Worm (Caenorhabditis elegans): ENCODE results near the gene ZK863.1.
A peak's percentile ranks its signal among the peaks of the same experiment; 100 is the strongest.

ZK863.1 gene

DNA sequence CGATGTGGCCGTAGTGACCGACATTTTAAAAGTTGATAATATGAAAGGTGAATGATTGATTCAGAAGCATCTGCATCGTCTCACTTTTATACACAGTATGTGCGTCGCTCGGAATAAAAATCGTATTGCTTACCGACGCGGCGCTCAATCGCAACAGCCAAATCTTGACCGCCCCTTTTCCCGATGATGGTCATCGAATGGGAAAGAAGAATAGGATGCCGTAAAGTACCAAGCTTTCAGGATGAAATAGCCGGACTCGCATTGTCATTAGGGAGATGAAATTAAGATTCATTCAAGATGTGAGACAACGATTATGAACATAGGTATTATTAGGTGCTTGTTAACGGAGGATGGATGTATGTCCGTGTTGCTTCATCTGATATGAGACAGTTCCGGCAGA, 28.5 kb upstream of the ZK863.1 start, which contains the start of gene lon-3:
TSS of gene lon-3 (minus strand) at position 101 of the 400 bp plus-strand sequence.
- no peak for TF ChIP-seq nhr-237 (tag; optimal IDR thresholded peaks at IDR 0.05)
- TF ChIP-seq elt-1 (tag; optimal IDR thresholded peaks at IDR 0.05; ENCODE audit: borderline replicate concordance, insufficient read depth), result peak; percentile 58

DNA sequence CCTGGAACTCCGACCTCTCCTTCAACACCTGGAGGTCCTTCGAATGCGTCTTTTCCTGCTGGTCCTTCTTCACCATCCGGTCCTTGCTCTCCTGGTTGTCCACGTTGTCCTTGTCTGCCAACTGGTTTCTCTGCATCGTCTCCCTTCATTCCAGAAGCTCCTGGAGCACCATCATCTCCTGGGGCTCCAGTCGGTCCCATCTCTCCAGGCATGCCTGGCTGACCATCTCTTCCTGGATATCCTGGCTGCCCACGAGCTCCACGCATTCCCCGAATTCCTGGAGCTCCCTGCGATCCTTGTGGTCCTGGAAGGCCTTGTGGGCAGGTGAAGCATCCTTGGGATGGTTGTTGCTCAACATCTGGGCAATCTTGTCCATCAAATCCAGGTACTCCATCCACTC, 27.7 kb upstream of the ZK863.1 start:
- TF ChIP-seq lin-32 (GFP tag; optimal IDR thresholded peaks at IDR 0.05) (no peak), nhr-12 (tag; optimal IDR thresholded peaks at IDR 0.05) (no peak), blmp-1 (tag; optimal IDR thresholded peaks at IDR 0.05) (no peak), unc-62 (GFP tag; optimal IDR thresholded peaks at IDR 0.05) (no peak), zip-8 (tag; optimal IDR thresholded peaks at IDR 0.05) (no peak), hlh-1 (tag; optimal IDR thresholded peaks at IDR 0.05) (no peak), mep-1 (tag; optimal IDR thresholded peaks at IDR 0.05) (no peak), sptf-1 (tag; optimal IDR thresholded peaks at IDR 0.05) (no peak), M03D4.4 (tag; optimal IDR thresholded peaks at IDR 0.05) (no peak), ham-2 (GFP tag; optimal IDR thresholded peaks at IDR 0.05) (no peak), tbx-8 (GFP tag; optimal IDR thresholded peaks at IDR 0.05) (no peak), elt-3 (tag; optimal IDR thresholded peaks at IDR 0.05) (no peak), nhr-237 (tag; optimal IDR thresholded peaks at IDR 0.05) (no peak), lin-13 (tag; optimal IDR thresholded peaks at IDR 0.05) (no peak), ces-1 (GFP tag; optimal IDR thresholded peaks at IDR 0.05) (no peak), unc-120 (tag; optimal IDR thresholded peaks at IDR 0.05; ENCODE audit: poor library complexity, severe bottlenecking) (no peak), mab-5 (tag; optimal IDR thresholded peaks at IDR 0.05) (no peak), elt-1 (tag; optimal IDR thresholded peaks at IDR 0.05; ENCODE audit: borderline replicate concordance, insufficient read depth) (no peak), bed-3 (GFP tag; optimal IDR thresholded peaks at IDR 0.05) (no peak)

DNA sequence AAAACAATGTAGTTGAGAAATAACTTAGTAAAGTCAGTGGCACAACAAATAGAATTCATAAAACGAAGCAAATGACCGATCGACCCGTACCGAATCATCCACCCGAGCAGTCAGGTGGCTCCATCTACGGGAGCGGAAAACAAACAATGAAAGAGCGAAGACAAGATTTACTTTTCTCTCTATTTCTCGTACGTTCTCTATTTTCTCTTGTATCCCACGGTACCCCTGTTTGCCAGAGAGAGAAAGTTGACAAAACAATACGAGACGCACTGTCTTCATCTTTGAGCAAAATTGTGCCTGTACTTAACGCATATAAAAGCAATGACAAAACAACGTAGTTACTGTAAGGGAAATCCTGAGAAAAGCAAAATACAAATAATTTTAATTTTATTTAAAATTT, 26.6 kb upstream of the ZK863.1 start:
- TF ChIP-seq lin-13 (tag; optimal IDR thresholded peaks at IDR 0.05) (no peak), pha-4 (tag; optimal IDR thresholded peaks at IDR 0.05) (peak; percentile 59)

DNA sequence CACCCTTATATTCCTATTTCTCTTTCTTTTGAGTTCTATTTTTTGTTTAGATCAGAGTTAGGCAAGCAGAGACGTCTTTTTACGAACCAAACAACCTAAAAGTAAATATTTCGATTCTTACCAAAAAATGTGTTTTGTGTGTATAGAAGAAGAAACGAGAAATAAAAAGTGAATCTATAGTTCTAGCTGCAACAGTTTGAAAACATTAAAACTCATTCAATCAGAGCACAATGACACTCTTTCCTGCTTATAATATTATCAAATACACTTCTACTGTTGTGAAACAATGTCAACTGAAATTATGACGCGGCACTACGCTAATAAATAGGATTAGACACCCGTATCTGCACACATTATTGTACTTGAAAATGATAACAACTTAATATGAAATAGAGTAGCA, 25.8 kb upstream of the ZK863.1 start, which contains the start of gene ZK836.3:
TSS of gene ZK836.3 (minus strand) at position 101 of the 400 bp plus-strand sequence.
- TF ChIP-seq sptf-1 (tag; optimal IDR thresholded peaks at IDR 0.05) (no peak), mab-5 (tag; optimal IDR thresholded peaks at IDR 0.05) (no peak), ham-2 (GFP tag; optimal IDR thresholded peaks at IDR 0.05) (no peak), elt-1 (tag; optimal IDR thresholded peaks at IDR 0.05; ENCODE audit: borderline replicate concordance, insufficient read depth) (no peak), snpc-4 (tag; optimal IDR thresholded peaks at IDR 0.05) (no peak), ceh-39 (tag; optimal IDR thresholded peaks at IDR 0.05) (no peak), M03D4.4 (tag; optimal IDR thresholded peaks at IDR 0.05) (no peak), lin-32 (GFP tag; optimal IDR thresholded peaks at IDR 0.05) (no peak)

DNA sequence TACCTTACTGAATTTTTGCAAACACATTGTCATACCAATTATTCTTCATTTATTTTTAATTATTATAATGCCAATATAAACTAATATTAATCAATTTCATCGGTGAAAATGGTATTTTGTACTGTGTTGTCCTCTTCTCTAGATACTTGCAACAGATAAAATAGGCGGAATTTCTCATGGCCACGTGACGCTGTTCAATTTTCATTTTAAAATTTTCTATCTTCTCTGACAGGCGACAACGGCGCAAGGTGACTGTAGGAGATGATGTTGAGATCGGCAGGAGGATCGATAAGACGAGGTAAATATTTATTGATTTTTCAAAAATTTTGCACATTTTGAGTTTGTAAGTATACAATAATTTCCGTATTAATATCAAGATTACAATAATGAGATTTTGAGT, 24.3 kb upstream of the ZK863.1 start, which contains the start of gene ogdh-2:
TSS of gene ogdh-2 (plus strand) at position 233 of the 400 bp plus-strand sequence.
- no peak for TF ChIP-seq tbx-8 (GFP tag; optimal IDR thresholded peaks at IDR 0.05)
- TF ChIP-seq lin-13 (tag; optimal IDR thresholded peaks at IDR 0.05), result no peak
- no peak for TF ChIP-seq M03D4.4 (tag; optimal IDR thresholded peaks at IDR 0.05)
- TF ChIP-seq ceh-43 (GFP tag; optimal IDR thresholded peaks at IDR 0.05), result no peak
- TF ChIP-seq mab-5 (tag; optimal IDR thresholded peaks at IDR 0.05), result no peak
- TF ChIP-seq elt-3 (tag; optimal IDR thresholded peaks at IDR 0.05), result no peak
- TF ChIP-seq cnd-1 (tag; optimal IDR thresholded peaks at IDR 0.05), result no peak
- TF ChIP-seq sem-2 (GFP tag; optimal IDR thresholded peaks at IDR 0.05), result no peak
- TF ChIP-seq ham-2 (GFP tag; optimal IDR thresholded peaks at IDR 0.05), result no peak
- no peak for TF ChIP-seq zip-8 (tag; optimal IDR thresholded peaks at IDR 0.05)
- TF ChIP-seq flh-1 (GFP tag; optimal IDR thresholded peaks at IDR 0.05), result no peak
- no peak for TF ChIP-seq lin-32 (GFP tag; optimal IDR thresholded peaks at IDR 0.05)
- TF ChIP-seq ces-1 (GFP tag; optimal IDR thresholded peaks at IDR 0.05), result no peak
- TF ChIP-seq mep-1 (tag; optimal IDR thresholded peaks at IDR 0.05), result no peak
- TF ChIP-seq unc-62 (GFP tag; optimal IDR thresholded peaks at IDR 0.05), result no peak
- no peak for TF ChIP-seq hlh-1 (tag; optimal IDR thresholded peaks at IDR 0.05)
- no peak for TF ChIP-seq blmp-1 (tag; optimal IDR thresholded peaks at IDR 0.05)
- TF ChIP-seq elt-1 (tag; optimal IDR thresholded peaks at IDR 0.05; ENCODE audit: borderline replicate concordance, insufficient read depth), result no peak
- TF ChIP-seq nhr-2 (tag; optimal IDR thresholded peaks at IDR 0.05), result no peak

DNA sequence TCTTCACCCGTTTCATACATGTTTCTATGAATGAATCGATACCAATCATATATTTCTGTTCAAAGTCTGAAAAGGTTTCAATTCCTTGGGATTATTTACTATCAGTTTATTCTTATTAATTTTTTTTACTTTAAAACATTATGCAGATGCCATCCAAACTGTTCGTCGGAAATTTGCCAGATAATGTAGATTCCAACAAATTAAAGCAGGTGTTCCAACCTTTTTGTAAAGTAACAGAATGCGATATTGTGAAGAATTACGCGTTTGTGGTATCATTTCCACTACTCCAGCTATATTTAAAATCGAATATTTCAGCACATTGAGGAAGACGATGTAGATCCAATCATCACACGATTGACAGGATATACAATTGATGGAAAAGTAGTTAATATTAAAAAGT, 22.1 kb upstream of the ZK863.1 start, which contains the start of gene rnp-1:
TSS of gene rnp-1 (plus strand) at position 145 of the 400 bp plus-strand sequence.
- TF ChIP-seq mls-2 (tag; optimal IDR thresholded peaks at IDR 0.05) (no peak), unc-39 (tag; optimal IDR thresholded peaks at IDR 0.05) (no peak), lin-32 (GFP tag; optimal IDR thresholded peaks at IDR 0.05) (no peak), M03D4.4 (tag; optimal IDR thresholded peaks at IDR 0.05) (no peak), nhr-28 (tag; optimal IDR thresholded peaks at IDR 0.05) (no peak), tbx-8 (GFP tag; optimal IDR thresholded peaks at IDR 0.05) (no peak), sptf-1 (tag; optimal IDR thresholded peaks at IDR 0.05) (no peak), nhr-2 (tag; optimal IDR thresholded peaks at IDR 0.05) (no peak), mab-5 (tag; optimal IDR thresholded peaks at IDR 0.05) (no peak), ces-1 (GFP tag; optimal IDR thresholded peaks at IDR 0.05) (no peak), hlh-1 (tag; optimal IDR thresholded peaks at IDR 0.05) (no peak), ceh-43 (GFP tag; optimal IDR thresholded peaks at IDR 0.05) (no peak), cnd-1 (tag; optimal IDR thresholded peaks at IDR 0.05) (no peak), drap-1 (GFP tag; optimal IDR thresholded peaks at IDR 0.05) (no peak), snpc-4 (tag; optimal IDR thresholded peaks at IDR 0.05) (no peak), ceh-39 (tag; optimal IDR thresholded peaks at IDR 0.05) (no peak), mep-1 (tag; optimal IDR thresholded peaks at IDR 0.05) (no peak), lsy-2 (tag; optimal IDR thresholded peaks at IDR 0.05) (no peak), elt-3 (tag; optimal IDR thresholded peaks at IDR 0.05) (no peak), zip-8 (tag; optimal IDR thresholded peaks at IDR 0.05) (no peak)
